Worm (Caenorhabditis elegans) whole organism, L3 larva: ENCODE data around the gene Y110A2AL.9.

Experiments
- ama-1 ChIP-seq: fragments of 150-350 bp; optimal IDR thresholded peaks from 2 replicates; lab custom pipeline; 2018
- fos-1 ChIP-seq: fragments of 150-350 bp; optimal IDR thresholded peaks from 2 replicates; lab custom pipeline; 2014; ENCODE audit warnings: missing biosample characterization, missing genetic modification characterization
- nhr-23 ChIP-seq: fragments of 150-350 bp; optimal IDR thresholded peaks from 2 replicates; lab custom pipeline; 2014; ENCODE audit warnings: missing biosample characterization, missing genetic modification reagents, missing genetic modification characterization
- nhr-25 ChIP-seq: sonication (generic microtip); optimal IDR thresholded peaks from 2 replicates; lab custom pipeline; 2017; ENCODE audit warnings: missing biosample characterization, missing genetic modification characterization
- skn-1 ChIP-seq: fragments of 150-350 bp; optimal IDR thresholded peaks from 2 replicates; lab custom pipeline; 2014; ENCODE audit warnings: missing biosample characterization, missing genetic modification characterization
- zag-1 ChIP-seq: fragments of 150-350 bp; optimal IDR thresholded peaks from 2 replicates; lab custom pipeline; 2014; ENCODE audit warnings: missing biosample characterization, missing genetic modification characterization

- no peak for TF ChIP-seq skn-1
- no peak for TF ChIP-seq zag-1
- TF ChIP-seq nhr-23 (tag; lab: Kevin White, UChicago) = no peak
- TF ChIP-seq ama-1 (lab: Kevin White, UChicago) = no peak
- TF ChIP-seq nhr-25 (tag; lab: Kevin White, UChicago) = no peak
- TF ChIP-seq fos-1 (tag; lab: Kevin White, UChicago) = no peak
These were observed 29.6 kb downstream of the Y110A2AL.9 start, which contains the start of gene K12H6.7 for ce11 chrII:2836853-2837252.
